Worm (Caenorhabditis elegans) whole organism, L3 larva: Measurements from ENCODE around the gene dnj-17.

Source experiments
- ama-1 ChIP-seq: fragments of 150-350 bp; optimal IDR thresholded peaks from 2 replicates; lab custom pipeline; 2018
- ceh-16 ChIP-seq: sonication (generic microtip); optimal IDR thresholded peaks from 2 replicates; lab custom pipeline; 2017; ENCODE audit warnings: missing biosample characterization, missing genetic modification characterization
- snpc-4 ChIP-seq: fragments of 150-350 bp; optimal IDR thresholded peaks from 2 replicates; lab custom pipeline; 2014; ENCODE audit warnings: missing biosample characterization, missing genetic modification characterization
- tbx-2 ChIP-seq: sonication (generic microtip); optimal IDR thresholded peaks from 2 replicates; lab custom pipeline; 2016; ENCODE audit warnings: mild to moderate bottlenecking, missing genetic modification characterization, missing compliant biosample characterization
- ztf-11 ChIP-seq: fragments of 150-350 bp; optimal IDR thresholded peaks from 2 replicates; lab custom pipeline; 2014; ENCODE audit warnings: missing biosample characterization, missing genetic modification characterization

- TF ChIP-seq ama-1 (lab: Kevin White, UChicago) (no peak), ceh-16 (tag; lab: Kevin White, UChicago) (no peak), snpc-4 (no peak), tbx-2 (tag; lab: Kevin White, UChicago) (no peak), ztf-11 (tag; lab: Kevin White, UChicago) (no peak)
These were observed 22.2 kb downstream of the dnj-17 start, which contains the start of gene T03F6.9 for ce11 chrIII:13370980-13371379.
